Worm (Caenorhabditis elegans) whole organism, L3 larva: Measurements from ENCODE around the gene mdt-26.

Experiments
- R02D3.7 ChIP-seq: fragments of 150-350 bp; optimal IDR thresholded peaks from 2 replicates; lab custom pipeline; 2014; ENCODE audit warnings: missing biosample characterization, missing genetic modification characterization
- ZK546.5 ChIP-seq: sonication (generic microtip); optimal IDR thresholded peaks from 2 replicates; lab custom pipeline; 2017; ENCODE audit warnings: missing biosample characterization, missing genetic modification characterization
- aly-2 ChIP-seq: fragments of 150-350 bp; optimal IDR thresholded peaks from 2 replicates; lab custom pipeline; 2014; ENCODE audit warnings: missing biosample characterization, missing genetic modification characterization
- ama-1 ChIP-seq: fragments of 150-350 bp; optimal IDR thresholded peaks from 2 replicates; lab custom pipeline; 2018
- ceh-16 ChIP-seq: sonication (generic microtip); optimal IDR thresholded peaks from 2 replicates; lab custom pipeline; 2017; ENCODE audit warnings: missing biosample characterization, missing genetic modification characterization
- ceh-28 ChIP-seq: fragments of 150-350 bp; optimal IDR thresholded peaks from 2 replicates; lab custom pipeline; 2014; ENCODE audit warnings: missing biosample characterization, missing genetic modification reagents, missing genetic modification characterization
- ceh-82 ChIP-seq: fragments of 150-350 bp; optimal IDR thresholded peaks from 2 replicates; lab custom pipeline; 2014; ENCODE audit warnings: missing biosample characterization, missing genetic modification characterization
- ceh-9 ChIP-seq: sonication (generic microtip); optimal IDR thresholded peaks from 2 replicates; lab custom pipeline; 2018; ENCODE audit warnings: missing biosample characterization, missing genetic modification characterization
- daf-12 ChIP-seq: fragments of 150-350 bp; optimal IDR thresholded peaks from 2 replicates; lab custom pipeline; 2014; ENCODE audit warnings: missing biosample characterization, missing genetic modification reagents, missing genetic modification characterization
- egl-27 ChIP-seq: sonication (generic microtip); optimal IDR thresholded peaks from 4 replicates; lab custom pipeline; 2017; ENCODE audit warnings: missing biosample characterization, missing genetic modification reagents, missing genetic modification characterization
- egl-5 ChIP-seq: fragments of 150-350 bp; optimal IDR thresholded peaks from 2 replicates; lab custom pipeline; 2017; ENCODE audit warnings: missing biosample characterization, missing genetic modification reagents, missing genetic modification characterization, inconsistent platforms
- elt-1 ChIP-seq: fragments of 150-350 bp; optimal IDR thresholded peaks from 2 replicates; lab custom pipeline; 2014; ENCODE audit warnings: missing biosample characterization, missing genetic modification characterization
- elt-2 ChIP-seq: sonication (generic microtip); optimal IDR thresholded peaks from 2 replicates; lab custom pipeline; 2016; ENCODE audit warnings: missing genetic modification reagents, mild to moderate bottlenecking, missing genetic modification characterization, missing compliant biosample characterization
- eor-1 ChIP-seq, 2 experiments: fragments of 150-350 bp; optimal IDR thresholded peaks; 2 replicates each; lab custom pipeline; 2014 to 2018; ENCODE audit warnings: missing biosample characterization in 2 of 2, missing genetic modification characterization in 2 of 2
- fkh-10 ChIP-seq: sonication (generic microtip); optimal IDR thresholded peaks from 2 replicates; lab custom pipeline; 2017; ENCODE audit warnings: missing biosample characterization, missing genetic modification reagents, missing genetic modification characterization
- fos-1 ChIP-seq: fragments of 150-350 bp; optimal IDR thresholded peaks from 2 replicates; lab custom pipeline; 2014; ENCODE audit warnings: missing biosample characterization, missing genetic modification characterization
- hmg-11 ChIP-seq: sonication (generic microtip); optimal IDR thresholded peaks from 2 replicates; lab custom pipeline; 2016; ENCODE audit warnings: missing genetic modification characterization, missing compliant biosample characterization
- jun-1 ChIP-seq: fragments of 150-350 bp; optimal IDR thresholded peaks from 2 replicates; lab custom pipeline; 2014; ENCODE audit warnings: missing biosample characterization, missing genetic modification reagents, missing genetic modification characterization
- lin-15B ChIP-seq: fragments of 150-350 bp; optimal IDR thresholded peaks from 2 replicates; lab custom pipeline; 2014; ENCODE audit warnings: missing biosample characterization, missing genetic modification characterization
- lsy-12 ChIP-seq: sonication (generic microtip); optimal IDR thresholded peaks from 2 replicates; lab custom pipeline; 2016; ENCODE audit warnings: mild to moderate bottlenecking, missing genetic modification characterization, missing compliant biosample characterization
- mdl-1 ChIP-seq: fragments of 150-350 bp; optimal IDR thresholded peaks from 2 replicates; lab custom pipeline; 2014; ENCODE audit warnings: missing biosample characterization, missing genetic modification characterization
- nfya-1 ChIP-seq: sonication (generic microtip); optimal IDR thresholded peaks from 2 replicates; lab custom pipeline; 2017; ENCODE audit warnings: missing genetic modification characterization, mild to moderate bottlenecking, missing compliant biosample characterization, antibody characterized with exemption, moderate library complexity; ENCODE audit not compliant: insufficient read depth
- nhr-11 ChIP-seq: fragments of 150-350 bp; optimal IDR thresholded peaks from 2 replicates; lab custom pipeline; 2014; ENCODE audit warnings: missing biosample characterization, missing genetic modification characterization
- nhr-12 ChIP-seq: fragments of 150-350 bp; optimal IDR thresholded peaks from 2 replicates; lab custom pipeline; 2014; ENCODE audit warnings: missing biosample characterization, missing genetic modification characterization
- nhr-23 ChIP-seq: fragments of 150-350 bp; optimal IDR thresholded peaks from 2 replicates; lab custom pipeline; 2014; ENCODE audit warnings: missing biosample characterization, missing genetic modification reagents, missing genetic modification characterization
- nhr-237 ChIP-seq: fragments of 150-350 bp; optimal IDR thresholded peaks from 2 replicates; lab custom pipeline; 2014; ENCODE audit warnings: missing biosample characterization, missing genetic modification characterization
- nhr-25 ChIP-seq: sonication (generic microtip); optimal IDR thresholded peaks from 2 replicates; lab custom pipeline; 2017; ENCODE audit warnings: missing biosample characterization, missing genetic modification characterization
- nhr-28 ChIP-seq: fragments of 150-350 bp; optimal IDR thresholded peaks from 2 replicates; lab custom pipeline; 2014; ENCODE audit warnings: missing biosample characterization, missing genetic modification characterization
- nhr-77 ChIP-seq: fragments of 150-350 bp; optimal IDR thresholded peaks from 2 replicates; lab custom pipeline; 2014; ENCODE audit warnings: missing biosample characterization, missing genetic modification characterization
- pha-4 ChIP-seq: fragments of 150-350 bp; optimal IDR thresholded peaks from 2 replicates; lab custom pipeline; 2014; ENCODE audit warnings: missing biosample characterization, missing genetic modification reagents, missing genetic modification characterization
- pqm-1 ChIP-seq: fragments of 150-350 bp; optimal IDR thresholded peaks from 2 replicates; lab custom pipeline; 2017; ENCODE audit warnings: missing biosample characterization, missing genetic modification characterization, inconsistent platforms
- sea-2 ChIP-seq: fragments of 150-350 bp; sonication (generic microtip); optimal IDR thresholded peaks from 4 replicates; lab custom pipeline; 2014; ENCODE audit warnings: missing biosample characterization, missing genetic modification reagents, missing genetic modification characterization
- snpc-4 ChIP-seq: fragments of 150-350 bp; optimal IDR thresholded peaks from 2 replicates; lab custom pipeline; 2014; ENCODE audit warnings: missing biosample characterization, missing genetic modification characterization
- tbx-2 ChIP-seq: sonication (generic microtip); optimal IDR thresholded peaks from 2 replicates; lab custom pipeline; 2016; ENCODE audit warnings: mild to moderate bottlenecking, missing genetic modification characterization, missing compliant biosample characterization
- unc-39 ChIP-seq: sonication (generic microtip); optimal IDR thresholded peaks from 4 replicates; lab custom pipeline; 2017; ENCODE audit warnings: missing biosample characterization, missing genetic modification characterization
- unc-62 ChIP-seq: fragments of 150-350 bp; sonication (generic microtip); optimal IDR thresholded peaks from 4 replicates; lab custom pipeline; 2014; ENCODE audit warnings: missing biosample characterization, missing genetic modification reagents, missing genetic modification characterization
- zag-1 ChIP-seq: fragments of 150-350 bp; optimal IDR thresholded peaks from 2 replicates; lab custom pipeline; 2014; ENCODE audit warnings: missing biosample characterization, missing genetic modification characterization
- ztf-11 ChIP-seq: fragments of 150-350 bp; optimal IDR thresholded peaks from 2 replicates; lab custom pipeline; 2014; ENCODE audit warnings: missing biosample characterization, missing genetic modification characterization
- ztf-4 ChIP-seq: fragments of 150-350 bp; optimal IDR thresholded peaks from 2 replicates; lab custom pipeline; 2014; ENCODE audit warnings: missing biosample characterization, missing genetic modification characterization

The mdt-26 gene

DNA sequence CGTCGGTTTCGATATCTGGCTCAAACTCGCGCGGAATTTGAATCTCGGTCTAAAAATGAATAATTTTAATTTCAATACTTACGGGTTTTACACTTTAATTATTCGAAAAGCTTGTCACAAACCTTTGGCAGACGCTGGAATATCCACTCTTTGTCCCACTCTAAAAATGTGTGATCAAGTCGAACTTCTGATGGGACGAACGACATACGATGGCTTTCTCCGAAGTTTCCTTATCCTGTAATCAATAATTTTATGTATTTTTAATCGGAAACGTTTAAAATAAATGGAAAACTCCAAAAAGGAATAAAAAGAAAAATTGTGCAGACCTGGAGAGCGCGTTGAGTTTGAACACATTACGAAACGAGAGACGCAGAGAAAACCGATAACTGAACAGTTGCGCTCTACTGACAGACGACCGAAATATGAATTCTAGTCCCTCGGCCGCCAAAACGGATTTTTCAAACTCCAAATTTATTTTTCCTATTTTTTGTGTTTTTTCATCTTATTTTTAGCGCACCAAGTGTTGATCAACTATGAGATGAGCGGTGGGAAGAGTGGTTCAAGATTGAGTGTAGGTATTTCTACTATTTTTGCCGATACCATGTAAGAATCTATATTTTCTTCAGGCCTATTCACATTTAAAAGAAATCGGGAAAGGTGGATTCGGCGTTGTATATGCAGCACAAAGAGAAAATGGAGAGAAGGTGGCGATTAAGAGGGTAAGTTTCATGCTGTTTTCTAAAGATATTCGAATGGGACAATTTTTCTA, 11.6 kb upstream of the mdt-26 start, which contains the start of the genes sam-4, F59E12.17 and zyg-1 (continued):
- TF ChIP-seq elt-2 (tag; lab: Kevin White, UChicago) (peak; percentile 52), unc-62 (GFP tag; lab: Kevin White, UChicago) (no peak), ceh-16 (no peak), ama-1 (no peak), elt-1 (tag; lab: Kevin White, UChicago) (no peak), daf-12 (tag; lab: Kevin White, UChicago) (no peak), egl-27 (tag; lab: Kevin White, UChicago) (no peak), lsy-12 (tag; lab: Kevin White, UChicago) (no peak), fos-1 (tag; lab: Kevin White, UChicago) (no peak), nhr-25 (tag; lab: Kevin White, UChicago) (peak; percentile 51), unc-39 (no peak)

DNA sequence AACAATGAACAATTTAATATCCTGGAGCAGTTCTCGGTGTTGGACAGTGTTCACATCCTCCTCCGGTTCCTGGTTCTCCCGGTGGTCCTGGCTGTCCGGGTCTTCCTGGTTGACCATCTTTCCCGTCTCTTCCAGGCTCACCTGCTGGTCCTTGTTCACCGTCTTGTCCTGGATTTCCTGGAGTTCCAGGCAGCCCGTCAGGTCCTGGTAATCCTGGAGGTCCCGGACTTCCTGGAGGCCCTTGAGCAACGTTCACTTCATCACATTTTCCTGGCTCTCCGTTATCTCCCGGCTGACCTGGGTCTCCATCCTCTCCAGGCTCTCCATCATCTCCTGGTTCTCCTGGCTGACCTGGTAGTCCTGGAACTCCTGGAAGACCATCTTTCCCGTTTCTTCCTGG, 9.6 kb upstream of the mdt-26 start:
- no peak for TF ChIP-seq ceh-16
- TF ChIP-seq nhr-77 (tag; lab: Kevin White, UChicago), result no peak
- TF ChIP-seq ztf-11 (tag; lab: Kevin White, UChicago), result no peak
- TF ChIP-seq nhr-11, result no peak
- TF ChIP-seq nhr-237 (tag; lab: Kevin White, UChicago), result no peak
- TF ChIP-seq mdl-1, result no peak
- TF ChIP-seq egl-5 (tag; lab: Kevin White, UChicago), result no peak
- TF ChIP-seq unc-62 (GFP tag; lab: Kevin White, UChicago), result no peak
- TF ChIP-seq R02D3.7 (tag; lab: Kevin White, UChicago), result no peak
- TF ChIP-seq nhr-23 (tag; lab: Kevin White, UChicago), result no peak

DNA sequence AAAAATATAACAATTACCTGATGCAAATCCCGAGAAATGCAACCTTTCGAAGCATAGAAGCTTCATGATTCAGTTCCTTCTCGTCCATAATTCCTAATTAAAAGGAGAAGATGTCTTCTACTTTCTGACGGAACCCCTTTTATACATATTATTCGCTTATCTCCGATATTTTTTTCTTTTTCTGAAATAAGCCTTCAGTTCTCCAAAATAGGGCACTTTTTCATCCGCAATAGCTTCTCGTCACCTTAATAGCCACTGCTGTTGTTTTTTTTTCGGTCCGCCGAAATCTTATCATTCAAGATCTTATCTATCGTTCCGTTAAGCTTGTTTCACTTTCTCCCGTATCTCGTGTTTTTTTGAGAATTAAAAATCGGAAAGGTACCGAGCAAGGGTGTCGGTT, 8.6 kb upstream of the mdt-26 start, which contains the start of gene bli-2:
bli-2 (minus strand) TSS at position 101 of the 400 bp plus-strand sequence.
- TF ChIP-seq ceh-28 (tag; lab: Kevin White, UChicago), result no peak
- no peak for TF ChIP-seq fkh-10 (GFP tag; lab: Kevin White, UChicago)
- no peak for TF ChIP-seq lin-15B
- no peak for TF ChIP-seq pha-4 (tag; lab: Kevin White, UChicago)
- TF ChIP-seq pqm-1 (tag; lab: Kevin White, UChicago), result no peak
- no peak for TF ChIP-seq nfya-1 (tag; lab: Kevin White, UChicago)
- no peak for TF ChIP-seq aly-2 (tag; lab: Kevin White, UChicago)
- no peak for TF ChIP-seq daf-12 (tag; lab: Kevin White, UChicago)
- no peak for TF ChIP-seq nhr-28 (tag; lab: Kevin White, UChicago)
- no peak for TF ChIP-seq ama-1
- no peak for TF ChIP-seq ceh-82 (tag; lab: Kevin White, UChicago)
- no peak for TF ChIP-seq ZK546.5 (tag; lab: Kevin White, UChicago)
- TF ChIP-seq zag-1, result no peak
- TF ChIP-seq nhr-12 (tag; lab: Kevin White, UChicago), result no peak
- TF ChIP-seq sea-2 (GFP tag; lab: Kevin White, UChicago), result no peak
- TF ChIP-seq elt-2 (tag; lab: Kevin White, UChicago), result no peak
- TF ChIP-seq elt-1 (tag; lab: Kevin White, UChicago), result no peak
- TF ChIP-seq jun-1 (tag; lab: Kevin White, UChicago), result no peak
- no peak for TF ChIP-seq tbx-2 (tag; lab: Kevin White, UChicago)

DNA sequence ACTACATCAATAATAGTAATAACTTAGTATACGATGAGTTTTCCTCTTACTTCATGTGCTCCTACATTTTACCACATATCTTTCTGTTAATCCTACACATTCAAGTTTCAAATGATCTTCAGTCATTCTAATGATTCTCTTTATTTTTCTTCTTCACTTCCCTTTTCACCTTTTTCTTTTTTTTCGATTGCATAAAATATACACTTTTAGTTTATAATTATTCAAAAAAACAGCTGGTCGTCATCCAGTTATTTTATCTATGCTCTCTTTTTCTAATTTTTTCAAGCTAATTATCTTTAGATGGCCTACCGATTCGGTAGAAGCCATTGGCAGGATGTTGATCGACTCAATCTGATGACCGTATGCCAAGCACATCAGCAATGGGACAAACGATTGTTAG, 6.8 kb upstream of the mdt-26 start, which contains the start of gene F59E12.1:
F59E12.1 (plus strand) TSS at position 301 of the 400 bp plus-strand sequence.
- TF ChIP-seq ztf-4, result no peak
- no peak for TF ChIP-seq tbx-2 (tag; lab: Kevin White, UChicago)
- TF ChIP-seq nhr-12 (tag; lab: Kevin White, UChicago), result no peak

DNA sequence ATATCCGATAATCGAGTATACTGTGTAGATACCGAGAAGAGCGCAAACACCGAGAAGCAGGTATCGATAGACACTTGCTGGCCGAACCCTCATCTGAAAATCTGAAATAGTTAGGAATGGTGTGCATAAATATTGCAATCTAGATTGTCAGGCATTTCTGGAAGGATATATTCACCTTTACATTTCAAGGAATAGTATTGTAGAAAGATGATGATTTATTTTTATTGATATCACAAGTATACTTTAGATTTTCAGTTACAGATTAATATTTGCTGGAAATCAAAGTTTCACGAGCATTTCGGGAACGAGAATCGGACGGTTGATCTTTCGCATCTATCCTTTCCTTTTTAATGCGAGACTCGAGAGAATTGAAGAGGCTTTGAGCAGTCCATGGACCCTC, 1.3 kb upstream of the mdt-26 start, which contains the start of gene fut-3:
fut-3 (minus strand) TSS at position 101 of the 400 bp plus-strand sequence.
- TF ChIP-seq pqm-1 (tag; lab: Kevin White, UChicago) (no peak), tbx-2 (tag; lab: Kevin White, UChicago) (no peak), ceh-16 (no peak), daf-12 (tag; lab: Kevin White, UChicago) (no peak), eor-1 (tag; optimal IDR thresholded peaks at IDR 0.05; lab: Kevin White, UChicago) (no peak), snpc-4 (tag; lab: Kevin White, UChicago) (no peak), R02D3.7 (tag; lab: Kevin White, UChicago) (no peak), hmg-11 (tag; lab: Kevin White, UChicago) (no peak), nhr-28 (tag; lab: Kevin White, UChicago) (no peak), nhr-237 (tag; lab: Kevin White, UChicago) (no peak), nfya-1 (tag; lab: Kevin White, UChicago) (no peak), elt-1 (tag; lab: Kevin White, UChicago) (no peak), nhr-25 (tag; lab: Kevin White, UChicago) (no peak), ceh-9 (tag; lab: Kevin White, UChicago) (no peak)
